Worm (Caenorhabditis elegans): Measurements from ENCODE around the gene C47E8.4.

Gene C47E8.4

ce11 chrV:14683926-14684325 is 1.4 kb downstream of the C47E8.4 start:
- TF ChIP-seq nhr-67 (tag; optimal IDR thresholded peaks at IDR 0.05), result no peak
- TF ChIP-seq nhr-11 (tag; optimal IDR thresholded peaks at IDR 0.05), result no peak
- TF ChIP-seq elt-3 (tag; optimal IDR thresholded peaks at IDR 0.05), result no peak
- no peak for TF ChIP-seq fkh-2 (tag; optimal IDR thresholded peaks at IDR 0.05)
- TF ChIP-seq egl-27 (tag; optimal IDR thresholded peaks at IDR 0.05), result no peak
- TF ChIP-seq nhr-12 (tag; optimal IDR thresholded peaks at IDR 0.05), result no peak
- no peak for TF ChIP-seq R02D3.7 (tag; optimal IDR thresholded peaks at IDR 0.05)
- no peak for TF ChIP-seq fos-1 (tag; optimal IDR thresholded peaks at IDR 0.05)
- no peak for TF ChIP-seq mml-1 (tag; optimal IDR thresholded peaks at IDR 0.05)
- no peak for TF ChIP-seq elt-1 (tag; optimal IDR thresholded peaks at IDR 0.05)

- TF ChIP-seq unc-39 (tag; optimal IDR thresholded peaks at IDR 0.05) (no peak), nhr-23 (tag; optimal IDR thresholded peaks at IDR 0.05) (no peak), ama-1 (optimal IDR thresholded peaks at IDR 0.05) (peak; percentile 83), lin-39 (tag; optimal IDR thresholded peaks at IDR 0.05) (no peak), egl-27 (tag; optimal IDR thresholded peaks at IDR 0.05) (no peak)
These were observed 2.0 kb downstream of the C47E8.4 start for ce11 chrV:14683291-14683690.

ce11 chrV:14682870-14683269 is 2.4 kb downstream of the C47E8.4 start:
- TF ChIP-seq unc-62 (GFP tag; optimal IDR thresholded peaks at IDR 0.05) (no peak), elt-1 (tag; optimal IDR thresholded peaks at IDR 0.05) (no peak), nhr-11 (tag; optimal IDR thresholded peaks at IDR 0.05) (no peak)

ce11 chrV:14680014-14680413 is 5.3 kb downstream of the C47E8.4 start, which contains the start of gene C47E8.3:
Gene C47E8.3, plus strand, starts transcription at chrV:14680314.
- TF ChIP-seq nhr-77 (tag; optimal IDR thresholded peaks at IDR 0.05), result no peak
- TF ChIP-seq nhr-12 (tag; optimal IDR thresholded peaks at IDR 0.05), result no peak
- no peak for TF ChIP-seq ceh-16 (tag; optimal IDR thresholded peaks at IDR 0.05)
- no peak for TF ChIP-seq elt-1 (tag; optimal IDR thresholded peaks at IDR 0.05)
- no peak for TF ChIP-seq nhr-25 (tag; optimal IDR thresholded peaks at IDR 0.05)
- no peak for TF ChIP-seq eor-1 (tag; optimal IDR thresholded peaks at IDR 0.05)
- TF ChIP-seq nhr-67 (tag; optimal IDR thresholded peaks at IDR 0.05), result no peak
- no peak for TF ChIP-seq ceh-28 (tag; optimal IDR thresholded peaks at IDR 0.05)
- no peak for TF ChIP-seq lin-39 (tag; optimal IDR thresholded peaks at IDR 0.05)
- no peak for TF ChIP-seq R02D3.7 (tag; optimal IDR thresholded peaks at IDR 0.05)
- no peak for TF ChIP-seq ztf-11 (tag; optimal IDR thresholded peaks at IDR 0.05)
- no peak for TF ChIP-seq ZK546.5 (tag; optimal IDR thresholded peaks at IDR 0.05)
- TF ChIP-seq skn-1 (tag; optimal IDR thresholded peaks at IDR 0.05), result no peak
- TF ChIP-seq egl-5 (tag; optimal IDR thresholded peaks at IDR 0.05), result no peak
- no peak for TF ChIP-seq egl-27 (tag; optimal IDR thresholded peaks at IDR 0.05)
- no peak for TF ChIP-seq fos-1 (tag; optimal IDR thresholded peaks at IDR 0.05)
- TF ChIP-seq tbx-2 (tag; optimal IDR thresholded peaks at IDR 0.05), result no peak
- no peak for TF ChIP-seq nhr-76 (tag; optimal IDR thresholded peaks at IDR 0.05)
- TF ChIP-seq nhr-23 (tag; optimal IDR thresholded peaks at IDR 0.05), result no peak
- TF ChIP-seq ama-1 (optimal IDR thresholded peaks at IDR 0.05), result no peak

ce11 chrV:14678298-14678697 is 7.0 kb downstream of the C47E8.4 start:
- TF ChIP-seq lin-39 (tag; optimal IDR thresholded peaks at IDR 0.05), result no peak
- TF ChIP-seq nfya-1 (tag; optimal IDR thresholded peaks at IDR 0.05; ENCODE audit: insufficient read depth), result peak; percentile 80

- no peak for TF ChIP-seq nhr-43 (tag; optimal IDR thresholded peaks at IDR 0.05; ENCODE audit: poor library complexity, severe bottlenecking)
- no peak for TF ChIP-seq daf-12 (tag; optimal IDR thresholded peaks at IDR 0.05)
- no peak for TF ChIP-seq ztf-11 (tag; optimal IDR thresholded peaks at IDR 0.05)
- TF ChIP-seq egl-5 (tag; optimal IDR thresholded peaks at IDR 0.05), result no peak
- no peak for TF ChIP-seq elt-3 (tag; optimal IDR thresholded peaks at IDR 0.05)
- TF ChIP-seq pha-4 (tag; optimal IDR thresholded peaks at IDR 0.05), result no peak
- TF ChIP-seq ama-1 (optimal IDR thresholded peaks at IDR 0.05), result no peak
- no peak for TF ChIP-seq nhr-76 (tag; optimal IDR thresholded peaks at IDR 0.05)
- no peak for TF ChIP-seq nhr-28 (tag; optimal IDR thresholded peaks at IDR 0.05)
- no peak for TF ChIP-seq R02D3.7 (tag; optimal IDR thresholded peaks at IDR 0.05)
- no peak for TF ChIP-seq lsy-12 (tag; optimal IDR thresholded peaks at IDR 0.05)
- TF ChIP-seq nhr-237 (tag; optimal IDR thresholded peaks at IDR 0.05), result no peak
- TF ChIP-seq fkh-10 (GFP tag; optimal IDR thresholded peaks at IDR 0.05), result no peak
- no peak for TF ChIP-seq ceh-16 (tag; optimal IDR thresholded peaks at IDR 0.05)
- no peak for TF ChIP-seq elt-1 (tag; optimal IDR thresholded peaks at IDR 0.05)
These were observed 19.6 kb downstream of the C47E8.4 start, which contains the start of gene C47E8.1 for ce11 chrV:14665728-14666127. Gene C47E8.1, plus strand, starts transcription at chrV:14666028.
